Worm (Caenorhabditis elegans) whole organism, L3 larva: ENCODE measurements around the gene srx-125.
A peak's percentile ranks its signal among the peaks of the same experiment; 100 is the strongest.

Experiments used
- R02D3.7 ChIP-seq: fragments of 150-350 bp; optimal IDR thresholded peaks from 2 replicates; lab custom pipeline; 2014; ENCODE audit warnings: missing biosample characterization, missing genetic modification characterization
- aly-2 ChIP-seq: fragments of 150-350 bp; optimal IDR thresholded peaks from 2 replicates; lab custom pipeline; 2014; ENCODE audit warnings: missing biosample characterization, missing genetic modification characterization
- ama-1 ChIP-seq: fragments of 150-350 bp; optimal IDR thresholded peaks from 2 replicates; lab custom pipeline; 2018
- ceh-16 ChIP-seq: sonication (generic microtip); optimal IDR thresholded peaks from 2 replicates; lab custom pipeline; 2017; ENCODE audit warnings: missing biosample characterization, missing genetic modification characterization
- ceh-28 ChIP-seq: fragments of 150-350 bp; optimal IDR thresholded peaks from 2 replicates; lab custom pipeline; 2014; ENCODE audit warnings: missing biosample characterization, missing genetic modification reagents, missing genetic modification characterization
- ceh-9 ChIP-seq: sonication (generic microtip); optimal IDR thresholded peaks from 2 replicates; lab custom pipeline; 2018; ENCODE audit warnings: missing biosample characterization, missing genetic modification characterization
- daf-12 ChIP-seq: fragments of 150-350 bp; optimal IDR thresholded peaks from 2 replicates; lab custom pipeline; 2014; ENCODE audit warnings: missing biosample characterization, missing genetic modification reagents, missing genetic modification characterization
- egl-27 ChIP-seq: sonication (generic microtip); optimal IDR thresholded peaks from 4 replicates; lab custom pipeline; 2017; ENCODE audit warnings: missing biosample characterization, missing genetic modification reagents, missing genetic modification characterization
- egl-5 ChIP-seq: fragments of 150-350 bp; optimal IDR thresholded peaks from 2 replicates; lab custom pipeline; 2017; ENCODE audit warnings: missing biosample characterization, missing genetic modification reagents, missing genetic modification characterization, inconsistent platforms
- elt-1 ChIP-seq: fragments of 150-350 bp; optimal IDR thresholded peaks from 2 replicates; lab custom pipeline; 2014; ENCODE audit warnings: missing biosample characterization, missing genetic modification characterization
- elt-2 ChIP-seq: sonication (generic microtip); optimal IDR thresholded peaks from 2 replicates; lab custom pipeline; 2016; ENCODE audit warnings: missing genetic modification reagents, mild to moderate bottlenecking, missing genetic modification characterization, missing compliant biosample characterization
- elt-3 ChIP-seq, 3 experiments: fragments of 150-350 bp in 1 of 3; sonication (generic microtip) in 2 of 3; optimal IDR thresholded peaks; 2 replicates in 2 of 3; 4 replicates in 1 of 3; lab custom pipeline; 2014 to 2017; ENCODE audit warnings: missing biosample characterization in 3 of 3, missing genetic modification characterization in 3 of 3
- fkh-10 ChIP-seq: sonication (generic microtip); optimal IDR thresholded peaks from 2 replicates; lab custom pipeline; 2017; ENCODE audit warnings: missing biosample characterization, missing genetic modification reagents, missing genetic modification characterization
- fos-1 ChIP-seq: fragments of 150-350 bp; optimal IDR thresholded peaks from 2 replicates; lab custom pipeline; 2014; ENCODE audit warnings: missing biosample characterization, missing genetic modification characterization
- hmg-11 ChIP-seq: sonication (generic microtip); optimal IDR thresholded peaks from 2 replicates; lab custom pipeline; 2016; ENCODE audit warnings: missing genetic modification characterization, missing compliant biosample characterization
- jun-1 ChIP-seq: fragments of 150-350 bp; optimal IDR thresholded peaks from 2 replicates; lab custom pipeline; 2014; ENCODE audit warnings: missing biosample characterization, missing genetic modification reagents, missing genetic modification characterization
- lin-15B ChIP-seq: fragments of 150-350 bp; optimal IDR thresholded peaks from 2 replicates; lab custom pipeline; 2014; ENCODE audit warnings: missing biosample characterization, missing genetic modification characterization
- lin-39 ChIP-seq: fragments of 150-350 bp; optimal IDR thresholded peaks from 2 replicates; lab custom pipeline; 2018; ENCODE audit warnings: missing biosample characterization, missing genetic modification reagents, missing genetic modification characterization
- lsy-12 ChIP-seq: sonication (generic microtip); optimal IDR thresholded peaks from 2 replicates; lab custom pipeline; 2016; ENCODE audit warnings: mild to moderate bottlenecking, missing genetic modification characterization, missing compliant biosample characterization
- mdl-1 ChIP-seq: fragments of 150-350 bp; optimal IDR thresholded peaks from 2 replicates; lab custom pipeline; 2014; ENCODE audit warnings: missing biosample characterization, missing genetic modification characterization
- mml-1 ChIP-seq: fragments of 150-350 bp; sonication (generic microtip); optimal IDR thresholded peaks from 3 replicates; lab custom pipeline; 2014; ENCODE audit warnings: missing biosample characterization, missing genetic modification characterization
- nfya-1 ChIP-seq: sonication (generic microtip); optimal IDR thresholded peaks from 2 replicates; lab custom pipeline; 2017; ENCODE audit warnings: missing genetic modification characterization, mild to moderate bottlenecking, missing compliant biosample characterization, antibody characterized with exemption, moderate library complexity; ENCODE audit not compliant: insufficient read depth
- nhr-11 ChIP-seq: fragments of 150-350 bp; optimal IDR thresholded peaks from 2 replicates; lab custom pipeline; 2014; ENCODE audit warnings: missing biosample characterization, missing genetic modification characterization
- nhr-12 ChIP-seq: fragments of 150-350 bp; optimal IDR thresholded peaks from 2 replicates; lab custom pipeline; 2014; ENCODE audit warnings: missing biosample characterization, missing genetic modification characterization
- nhr-237 ChIP-seq: fragments of 150-350 bp; optimal IDR thresholded peaks from 2 replicates; lab custom pipeline; 2014; ENCODE audit warnings: missing biosample characterization, missing genetic modification characterization
- nhr-25 ChIP-seq: sonication (generic microtip); optimal IDR thresholded peaks from 2 replicates; lab custom pipeline; 2017; ENCODE audit warnings: missing biosample characterization, missing genetic modification characterization
- nhr-43 ChIP-seq: sonication (generic microtip); optimal IDR thresholded peaks from 2 replicates; lab custom pipeline; 2016; ENCODE audit warnings: mild to moderate bottlenecking, missing genetic modification characterization, missing compliant biosample characterization; ENCODE audit not compliant: poor library complexity, severe bottlenecking
- nhr-67 ChIP-seq: fragments of 150-350 bp; optimal IDR thresholded peaks from 2 replicates; lab custom pipeline; 2014; ENCODE audit warnings: missing biosample characterization, missing genetic modification characterization
- nhr-77 ChIP-seq: fragments of 150-350 bp; optimal IDR thresholded peaks from 2 replicates; lab custom pipeline; 2014; ENCODE audit warnings: missing biosample characterization, missing genetic modification characterization
- pha-4 ChIP-seq: fragments of 150-350 bp; optimal IDR thresholded peaks from 2 replicates; lab custom pipeline; 2014; ENCODE audit warnings: missing biosample characterization, missing genetic modification reagents, missing genetic modification characterization
- pqm-1 ChIP-seq: fragments of 150-350 bp; optimal IDR thresholded peaks from 2 replicates; lab custom pipeline; 2017; ENCODE audit warnings: missing biosample characterization, missing genetic modification characterization, inconsistent platforms
- sea-2 ChIP-seq: fragments of 150-350 bp; sonication (generic microtip); optimal IDR thresholded peaks from 4 replicates; lab custom pipeline; 2014; ENCODE audit warnings: missing biosample characterization, missing genetic modification reagents, missing genetic modification characterization
- skn-1 ChIP-seq: fragments of 150-350 bp; optimal IDR thresholded peaks from 2 replicates; lab custom pipeline; 2014; ENCODE audit warnings: missing biosample characterization, missing genetic modification characterization
- snpc-4 ChIP-seq: fragments of 150-350 bp; optimal IDR thresholded peaks from 2 replicates; lab custom pipeline; 2014; ENCODE audit warnings: missing biosample characterization, missing genetic modification characterization
- tbx-2 ChIP-seq: sonication (generic microtip); optimal IDR thresholded peaks from 2 replicates; lab custom pipeline; 2016; ENCODE audit warnings: mild to moderate bottlenecking, missing genetic modification characterization, missing compliant biosample characterization
- unc-39 ChIP-seq: sonication (generic microtip); optimal IDR thresholded peaks from 4 replicates; lab custom pipeline; 2017; ENCODE audit warnings: missing biosample characterization, missing genetic modification characterization
- zag-1 ChIP-seq: fragments of 150-350 bp; optimal IDR thresholded peaks from 2 replicates; lab custom pipeline; 2014; ENCODE audit warnings: missing biosample characterization, missing genetic modification characterization
- ztf-11 ChIP-seq: fragments of 150-350 bp; optimal IDR thresholded peaks from 2 replicates; lab custom pipeline; 2014; ENCODE audit warnings: missing biosample characterization, missing genetic modification characterization
- ztf-4 ChIP-seq: fragments of 150-350 bp; optimal IDR thresholded peaks from 2 replicates; lab custom pipeline; 2014; ENCODE audit warnings: missing biosample characterization, missing genetic modification characterization

Gene srx-125

DNA sequence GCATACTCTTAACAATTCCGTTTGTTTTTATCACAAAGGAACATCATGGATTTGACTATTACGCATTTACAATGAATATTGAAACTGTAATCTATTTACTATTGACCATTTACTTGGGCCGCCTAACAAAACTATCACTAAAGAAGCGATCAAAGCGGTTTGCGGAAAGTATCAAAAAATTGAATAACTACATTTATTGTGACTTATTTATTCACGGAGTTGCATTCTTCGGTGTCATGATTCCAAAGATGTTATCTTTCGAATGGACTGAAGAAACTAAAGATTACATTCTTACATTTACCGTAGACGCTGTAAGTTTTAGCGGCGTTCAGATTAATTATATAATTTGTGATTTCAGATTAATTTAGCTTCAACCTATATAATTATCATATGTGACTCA is 2.9 kb upstream of the srx-125 start:
- TF ChIP-seq nhr-67 (tag; lab: Kevin White, UChicago): no peak
- no peak for TF ChIP-seq tbx-2
- no peak for TF ChIP-seq nhr-11 (tag; lab: Kevin White, UChicago)
- no peak for TF ChIP-seq ztf-4 (tag; lab: Kevin White, UChicago)
- TF ChIP-seq lin-39 (tag; lab: Kevin White, UChicago): no peak
- no peak for TF ChIP-seq R02D3.7 (tag; lab: Kevin White, UChicago)
- TF ChIP-seq elt-3 (tag; optimal IDR thresholded peaks at IDR 0.05; lab: Kevin White, UChicago): no peak
- no peak for TF ChIP-seq hmg-11 (tag; lab: Kevin White, UChicago)
- TF ChIP-seq ama-1 (lab: Kevin White, UChicago): no peak
- no peak for TF ChIP-seq elt-1 (tag; lab: Kevin White, UChicago)
- no peak for TF ChIP-seq unc-39 (tag; lab: Kevin White, UChicago)
- TF ChIP-seq ceh-16 (tag; lab: Kevin White, UChicago): no peak
- TF ChIP-seq mml-1 (tag; lab: Kevin White, UChicago): no peak
- no peak for TF ChIP-seq jun-1 (tag; lab: Kevin White, UChicago)
- TF ChIP-seq nhr-43 (tag; lab: Kevin White, UChicago): no peak
- no peak for TF ChIP-seq mdl-1 (tag; lab: Kevin White, UChicago)
- no peak for TF ChIP-seq nhr-25 (tag; lab: Kevin White, UChicago)
- no peak for TF ChIP-seq nhr-77 (tag; lab: Kevin White, UChicago)
- TF ChIP-seq lin-15B (tag; lab: Kevin White, UChicago): no peak
- TF ChIP-seq, all 47 proteins: peak for 0

DNA sequence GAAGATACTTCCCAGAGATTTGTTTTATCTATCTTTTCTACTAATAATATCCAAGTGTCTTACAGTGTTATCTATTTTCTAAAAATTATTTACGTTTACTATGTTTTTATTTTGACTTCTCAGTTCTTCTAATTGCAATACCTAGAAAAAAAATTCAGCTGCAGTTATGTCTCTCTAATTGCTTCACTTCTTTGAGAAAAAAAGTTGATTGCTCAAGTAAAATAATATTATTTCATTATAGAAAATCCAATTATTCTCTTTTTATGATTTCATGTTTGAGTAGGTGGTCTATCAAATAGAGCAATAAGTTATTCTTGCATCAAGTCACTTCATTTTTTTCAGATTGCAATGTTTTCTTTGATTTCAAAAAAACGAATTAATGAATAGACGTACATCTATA is 636 bp upstream of the srx-125 start:
- TF ChIP-seq pqm-1 (tag; lab: Kevin White, UChicago) (no peak), fkh-10 (GFP tag; lab: Kevin White, UChicago) (peak; percentile 56), daf-12 (tag; lab: Kevin White, UChicago) (no peak), unc-39 (tag; lab: Kevin White, UChicago) (no peak), egl-5 (no peak)

ce11 chrV:13369663-13370062 is 2.5 kb downstream of the srx-125 start:
- TF ChIP-seq nhr-43 (tag; lab: Kevin White, UChicago) (peak; percentile 28), jun-1 (tag; lab: Kevin White, UChicago) (peak; percentile 73), ceh-28 (tag; lab: Kevin White, UChicago) (no peak), pqm-1 (tag; lab: Kevin White, UChicago) (peak; percentile 79), elt-2 (tag; lab: Kevin White, UChicago) (peak; percentile 83)
- TF ChIP-seq, all 47 proteins: peak for 4

DNA sequence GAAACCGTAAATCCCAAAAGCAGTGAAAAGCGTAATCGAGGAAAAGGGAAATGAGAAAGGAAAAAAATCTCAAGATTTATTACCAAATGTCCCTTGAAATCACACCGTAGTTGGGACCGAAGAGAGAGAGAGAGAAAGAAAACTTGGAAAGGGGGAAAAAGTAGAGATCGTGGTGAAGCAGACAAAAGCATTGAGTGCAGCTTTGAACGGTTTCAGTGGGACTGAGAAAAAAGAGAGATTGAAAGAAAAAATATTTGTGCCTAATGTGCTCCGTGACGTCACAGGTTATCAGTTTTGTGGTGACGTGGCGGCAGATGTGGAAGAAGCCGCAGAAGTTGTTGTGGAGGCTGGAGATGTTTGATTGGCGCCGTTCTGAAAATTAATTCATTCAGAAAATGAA is 3.1 kb downstream of the srx-125 start:
- TF ChIP-seq fos-1 (tag; lab: Kevin White, UChicago) (no peak), nhr-43 (tag; lab: Kevin White, UChicago) (no peak), egl-27 (tag; lab: Kevin White, UChicago) (no peak), snpc-4 (no peak), ceh-9 (tag; lab: Kevin White, UChicago) (no peak), mml-1 (tag; lab: Kevin White, UChicago) (no peak), mdl-1 (tag; lab: Kevin White, UChicago) (no peak), nhr-237 (tag; lab: Kevin White, UChicago) (no peak), jun-1 (tag; lab: Kevin White, UChicago) (no peak), sea-2 (GFP tag; lab: Kevin White, UChicago) (no peak), lin-39 (tag; lab: Kevin White, UChicago) (no peak), nhr-77 (tag; lab: Kevin White, UChicago) (no peak), elt-1 (tag; lab: Kevin White, UChicago) (no peak), fkh-10 (GFP tag; lab: Kevin White, UChicago) (no peak), ama-1 (lab: Kevin White, UChicago) (no peak), lsy-12 (tag; lab: Kevin White, UChicago) (no peak), tbx-2 (no peak), ceh-16 (tag; lab: Kevin White, UChicago) (no peak), nfya-1 (tag; lab: Kevin White, UChicago) (no peak)

ce11 chrV:13371336-13371735 is 4.2 kb downstream of the srx-125 start:
- TF ChIP-seq aly-2 (tag; lab: Kevin White, UChicago) (no peak), jun-1 (tag; lab: Kevin White, UChicago) (peak; percentile 41), hmg-11 (tag; lab: Kevin White, UChicago) (no peak), snpc-4 (peak; percentile 13), egl-5 (peak; percentile 64), nhr-43 (tag; lab: Kevin White, UChicago) (peak; percentile 86), fkh-10 (GFP tag; lab: Kevin White, UChicago) (no peak), nhr-11 (tag; lab: Kevin White, UChicago) (no peak), zag-1 (tag; lab: Kevin White, UChicago) (no peak), nhr-25 (tag; lab: Kevin White, UChicago) (peak; percentile 99), R02D3.7 (tag; lab: Kevin White, UChicago) (no peak), nhr-77 (tag; lab: Kevin White, UChicago) (no peak), fos-1 (tag; lab: Kevin White, UChicago) (no peak), elt-1 (tag; lab: Kevin White, UChicago) (peak; percentile 57), ama-1 (lab: Kevin White, UChicago) (no peak), lin-39 (tag; lab: Kevin White, UChicago) (no peak), nfya-1 (tag; lab: Kevin White, UChicago) (peak; percentile 13), daf-12 (tag; lab: Kevin White, UChicago) (no peak), lin-15B (tag; lab: Kevin White, UChicago) (no peak), egl-27 (tag; lab: Kevin White, UChicago) (peak; percentile 50), nhr-237 (tag; lab: Kevin White, UChicago) (no peak), skn-1 (tag; lab: Kevin White, UChicago) (no peak), ceh-16 (tag; lab: Kevin White, UChicago) (no peak), nhr-12 (no peak), ztf-11 (tag; lab: Kevin White, UChicago) (no peak), pha-4 (tag; lab: Kevin White, UChicago) (no peak), unc-39 (tag; lab: Kevin White, UChicago) (no peak), nhr-67 (tag; lab: Kevin White, UChicago) (no peak)
